Worm (Caenorhabditis elegans): Measurements from ENCODE around the gene pqn-36.

pqn-36 gene

ce11 chrX:15440744-15441685 lies 25.7 kb upstream of the pqn-36 start, which contains the start of gene mocs-1:
TSS of gene mocs-1 (minus strand) at chrX:15440794.
- TF ChIP-seq snu-23 (GFP tag; optimal IDR thresholded peaks at IDR 0.05): peak; percentile 48
- no peak for TF ChIP-seq efl-1 (optimal IDR thresholded peaks at IDR 0.05)
- peak in 1 of 2 experiments; percentile 30 for TF ChIP-seq efl-1 (GFP tag; optimal IDR thresholded peaks at IDR 0.05 in 1 of 2)
- no peak for TF ChIP-seq hlh-17 (GFP tag; optimal IDR thresholded peaks at IDR 0.05; ENCODE audit: borderline replicate concordance)
- TF ChIP-seq elt-3 (tag; optimal IDR thresholded peaks at IDR 0.05): peak in 1 of 6 experiments; percentile 42
- TF ChIP-seq lin-14 (GFP tag; optimal IDR thresholded peaks at IDR 0.05): peak; percentile 44
- TF ChIP-seq lsy-2 (tag; optimal IDR thresholded peaks at IDR 0.05): peak in 1 of 2 experiments; percentile 30
- TF ChIP-seq unc-30 (tag; optimal IDR thresholded peaks at IDR 0.05): no peak
- TF ChIP-seq skn-1 (tag; optimal IDR thresholded peaks at IDR 0.05): peak; percentile 87
- no peak for TF ChIP-seq xbp-1 (tag; optimal IDR thresholded peaks at IDR 0.05)
- no peak for TF ChIP-seq nhr-237 (tag; optimal IDR thresholded peaks at IDR 0.05)
- TF ChIP-seq F16B12.6 (tag; optimal IDR thresholded peaks at IDR 0.05): peak; percentile 84
- TF ChIP-seq ztf-4 (tag; optimal IDR thresholded peaks at IDR 0.05): no peak
- no peak for TF ChIP-seq zip-4 (GFP tag; optimal IDR thresholded peaks at IDR 0.05)
- no peak for TF ChIP-seq ama-1 (optimal IDR thresholded peaks at IDR 0.05)
- peak; percentile 28 for TF ChIP-seq nhr-47 (tag; optimal IDR thresholded peaks at IDR 0.05)
- peak; percentile 50 for TF ChIP-seq grh-1 (GFP tag; IDR thresholded peaks at IDR 0.05)
- TF ChIP-seq rnt-1 (tag; optimal IDR thresholded peaks at IDR 0.05): no peak
- TF ChIP-seq nhr-20 (tag; optimal IDR thresholded peaks at IDR 0.05): peak; percentile 28
- TF ChIP-seq dpl-1 (GFP tag; optimal IDR thresholded peaks at IDR 0.05): peak in 1 of 3 experiments; percentile 35
- peak; percentile 30 for TF ChIP-seq nhr-71 (tag; optimal IDR thresholded peaks at IDR 0.05)
- TF ChIP-seq sup-37 (GFP tag; optimal IDR thresholded peaks at IDR 0.05): no peak
- peak; percentile 62 for TF ChIP-seq nhr-85 (tag)
- TF ChIP-seq elt-2 (tag; optimal IDR thresholded peaks at IDR 0.05): peak; percentile 66
- TF ChIP-seq irx-1 (tag; optimal IDR thresholded peaks at IDR 0.05): peak; percentile 18
- peak; percentile 5 for TF ChIP-seq mep-1 (tag; optimal IDR thresholded peaks at IDR 0.05)
- no peak for TF ChIP-seq aha-1 (tag; optimal IDR thresholded peaks at IDR 0.05)

ce11 chrX:15438768-15439167 lies 23.5 kb upstream of the pqn-36 start:
- peak; percentile 92 for TF ChIP-seq snpc-4 (tag; optimal IDR thresholded peaks at IDR 0.05)
- no peak for TF ChIP-seq pqm-1 (tag; optimal IDR thresholded peaks at IDR 0.05)

- TF ChIP-seq tlp-1 (tag; optimal IDR thresholded peaks at IDR 0.05): no peak
- no peak for TF ChIP-seq dpl-1 (GFP tag; optimal IDR thresholded peaks at IDR 0.05)
- no peak for TF ChIP-seq lir-3 (tag; optimal IDR thresholded peaks at IDR 0.05; ENCODE audit: poor library complexity)
- TF ChIP-seq pag-3 (tag; optimal IDR thresholded peaks at IDR 0.05; ENCODE audit: borderline replicate concordance, insufficient read depth): no peak
- TF ChIP-seq C34B4.2 (tag; optimal IDR thresholded peaks at IDR 0.05): no peak
- TF ChIP-seq nhr-19 (GFP tag; conservative IDR thresholded peaks at IDR 0.05): no peak
- TF ChIP-seq fos-1 (tag; optimal IDR thresholded peaks at IDR 0.05): no peak
- TF ChIP-seq egl-27 (tag; optimal IDR thresholded peaks at IDR 0.05): no peak
- TF ChIP-seq zip-4 (GFP tag; optimal IDR thresholded peaks at IDR 0.05): no peak
- TF ChIP-seq nhr-28 (tag; optimal IDR thresholded peaks at IDR 0.05): no peak
Measured at ce11 chrX:15434922-15435321, 19.6 kb upstream of the pqn-36 start.
